Worm (Caenorhabditis elegans) whole organism, mixed stage, embryonic: ENCODE measurements around the gene lim-6.

ENCODE experiments used
- M03D4.4 ChIP-seq: sonication (generic microtip); optimal IDR thresholded peaks from 2 replicates; lab custom pipeline; 2017; ENCODE audit warnings: mild to moderate bottlenecking, missing genetic modification characterization, missing compliant biosample characterization
- ceh-83 ChIP-seq: fragments of 200-800 bp; sonication (Bioruptor generic); optimal IDR thresholded peaks from 2 replicates; lab custom pipeline; 2018; ENCODE audit warnings: mild to moderate bottlenecking, missing genetic modification characterization, missing compliant biosample characterization
- ces-1 ChIP-seq: fragments of 150-350 bp; optimal IDR thresholded peaks from 2 replicates; lab custom pipeline; 2014; ENCODE audit warnings: missing biosample characterization, missing genetic modification reagents, missing genetic modification characterization
- cnd-1 ChIP-seq: fragments of 200-800 bp; sonication (Bioruptor generic); optimal IDR thresholded peaks from 2 replicates; lab custom pipeline; 2018; ENCODE audit warnings: mild to moderate bottlenecking, missing genetic modification characterization, missing compliant biosample characterization
- drap-1 ChIP-seq: fragments of 200-800 bp; sonication (Bioruptor generic); optimal IDR thresholded peaks from 3 replicates; lab custom pipeline; 2018; ENCODE audit warnings: mild to moderate bottlenecking, missing genetic modification characterization, missing compliant biosample characterization
- elt-3 ChIP-seq: fragments of 150-350 bp; optimal IDR thresholded peaks from 2 replicates; lab custom pipeline; 2014; ENCODE audit warnings: missing biosample characterization, missing genetic modification characterization
- ham-2 ChIP-seq: fragments of 200-800 bp; sonication (Bioruptor generic); optimal IDR thresholded peaks from 2 replicates; lab custom pipeline; 2018; ENCODE audit warnings: mild to moderate bottlenecking, missing genetic modification characterization, missing compliant biosample characterization
- hlh-1 ChIP-seq: fragments of 150-350 bp; optimal IDR thresholded peaks from 2 replicates; lab custom pipeline; 2014; ENCODE audit warnings: missing biosample characterization, missing genetic modification reagents, missing genetic modification characterization
- lin-13 ChIP-seq: fragments of 150-350 bp; optimal IDR thresholded peaks from 2 replicates; lab custom pipeline; 2014; ENCODE audit warnings: missing biosample characterization, missing genetic modification characterization
- lin-32 ChIP-seq: fragments of 200-800 bp; sonication (Bioruptor generic); optimal IDR thresholded peaks from 2 replicates; lab custom pipeline; 2018; ENCODE audit warnings: mild to moderate bottlenecking, missing genetic modification characterization, missing compliant biosample characterization
- lsy-2 ChIP-seq: fragments of 150-350 bp; optimal IDR thresholded peaks from 2 replicates; lab custom pipeline; 2014; ENCODE audit warnings: missing biosample characterization, missing genetic modification characterization
- mep-1 ChIP-seq: fragments of 150-350 bp; optimal IDR thresholded peaks from 2 replicates; lab custom pipeline; 2017; ENCODE audit warnings: missing biosample characterization, missing genetic modification reagents, missing genetic modification characterization, inconsistent platforms
- mls-2 ChIP-seq: sonication (generic microtip); optimal IDR thresholded peaks from 2 replicates; lab custom pipeline; 2016; ENCODE audit warnings: mild to moderate bottlenecking, missing genetic modification characterization, moderate library complexity, missing compliant biosample characterization
- nhr-12 ChIP-seq: fragments of 150-350 bp; optimal IDR thresholded peaks from 2 replicates; lab custom pipeline; 2014; ENCODE audit warnings: missing biosample characterization, missing genetic modification characterization
- nhr-2 ChIP-seq: fragments of 150-350 bp; optimal IDR thresholded peaks from 2 replicates; lab custom pipeline; 2014; ENCODE audit warnings: missing biosample characterization, missing genetic modification characterization
- nhr-237 ChIP-seq: fragments of 150-350 bp; optimal IDR thresholded peaks from 2 replicates; lab custom pipeline; 2014; ENCODE audit warnings: missing biosample characterization, missing genetic modification characterization
- nhr-76 ChIP-seq: sonication (generic microtip); optimal IDR thresholded peaks from 2 replicates; lab custom pipeline; 2017; ENCODE audit warnings: missing biosample characterization, missing genetic modification characterization
- pha-4 ChIP-seq: fragments of 150-350 bp; optimal IDR thresholded peaks from 2 replicates; lab custom pipeline; 2018; ENCODE audit warnings: missing biosample characterization, missing genetic modification reagents, missing genetic modification characterization
- sem-2 ChIP-seq: fragments of 200-800 bp; sonication (Bioruptor generic); optimal IDR thresholded peaks from 2 replicates; lab custom pipeline; 2018; ENCODE audit warnings: mild to moderate bottlenecking, missing genetic modification characterization, missing compliant biosample characterization
- snpc-4 ChIP-seq: fragments of 150-350 bp; optimal IDR thresholded peaks from 2 replicates; lab custom pipeline; 2014; ENCODE audit warnings: missing biosample characterization, missing genetic modification characterization
- sptf-1 ChIP-seq: sonication (generic microtip); optimal IDR thresholded peaks from 2 replicates; lab custom pipeline; 2017; ENCODE audit warnings: mild to moderate bottlenecking, missing genetic modification characterization, moderate library complexity, missing compliant biosample characterization
- tbx-8 ChIP-seq: fragments of 200-800 bp; sonication (Bioruptor generic); optimal IDR thresholded peaks from 2 replicates; lab custom pipeline; 2018; ENCODE audit warnings: mild to moderate bottlenecking, missing genetic modification characterization, moderate library complexity, missing compliant biosample characterization
- unc-120 ChIP-seq: sonication (generic microtip); optimal IDR thresholded peaks from 2 replicates; lab custom pipeline; 2017; ENCODE audit warnings: missing genetic modification characterization, missing compliant biosample characterization; ENCODE audit not compliant: poor library complexity, severe bottlenecking
- unc-62 ChIP-seq: fragments of 150-350 bp; optimal IDR thresholded peaks from 2 replicates; lab custom pipeline; 2014; ENCODE audit warnings: missing biosample characterization, missing genetic modification reagents, missing genetic modification characterization

Gene lim-6

DNA sequence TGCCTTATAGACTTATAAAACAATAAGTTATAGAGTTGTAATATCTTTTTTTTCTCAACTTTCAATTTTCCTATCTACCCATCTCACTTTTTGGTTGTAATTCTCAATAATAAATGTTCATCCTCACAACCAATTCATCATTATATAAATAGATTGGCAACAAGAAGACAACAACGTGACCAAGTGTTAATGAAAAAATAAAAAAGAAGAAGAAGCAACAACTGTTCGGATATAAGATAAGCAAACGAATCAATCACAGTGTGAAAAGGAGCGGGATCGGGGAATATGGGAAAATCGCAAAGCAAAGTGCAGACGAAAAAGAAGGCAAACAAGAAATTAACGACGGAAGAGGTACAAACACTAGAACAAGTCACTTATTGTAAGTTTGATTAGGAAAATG lies 18.3 kb upstream of the lim-6 start, which contains the start of gene ncs-3:
ncs-3 (plus strand) TSS at position 153 of the 400 bp plus-strand sequence.
- TF ChIP-seq snpc-4 (no peak), hlh-1 (tag; lab: Kevin White, UChicago) (peak; percentile 36), unc-120 (tag; lab: Kevin White, UChicago) (peak; percentile 62), unc-62 (peak; percentile 71)

DNA sequence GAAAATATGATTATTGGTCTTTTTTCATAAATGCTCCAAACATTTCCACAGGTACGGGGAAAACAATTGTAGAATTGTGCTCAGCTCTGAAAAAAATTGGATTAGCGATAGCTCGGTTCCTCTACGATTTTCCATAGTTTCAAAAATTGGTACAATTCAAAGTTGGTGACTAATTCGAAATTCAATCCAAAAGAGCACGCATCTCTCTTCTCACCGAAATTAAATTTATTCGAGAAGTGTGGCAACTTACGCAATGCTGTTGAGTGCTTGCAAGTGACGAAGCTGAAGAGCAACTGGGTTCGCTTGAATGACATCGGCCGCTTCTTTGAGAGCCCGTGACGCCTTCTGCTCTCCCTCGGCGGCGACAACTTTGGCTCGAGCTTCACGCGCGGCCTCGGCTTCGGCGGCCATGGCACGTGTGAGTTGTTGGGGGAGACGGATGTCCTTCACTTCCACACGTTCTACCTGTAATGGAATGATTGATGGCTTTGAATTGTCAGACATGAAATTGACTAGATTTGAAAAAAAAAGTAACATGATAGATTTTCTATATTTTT lies 14.4 kb upstream of the lim-6 start:
- TF ChIP-seq ceh-83 (no peak), ces-1 (GFP tag; lab: Kevin White, UChicago) (peak; percentile 95)

DNA sequence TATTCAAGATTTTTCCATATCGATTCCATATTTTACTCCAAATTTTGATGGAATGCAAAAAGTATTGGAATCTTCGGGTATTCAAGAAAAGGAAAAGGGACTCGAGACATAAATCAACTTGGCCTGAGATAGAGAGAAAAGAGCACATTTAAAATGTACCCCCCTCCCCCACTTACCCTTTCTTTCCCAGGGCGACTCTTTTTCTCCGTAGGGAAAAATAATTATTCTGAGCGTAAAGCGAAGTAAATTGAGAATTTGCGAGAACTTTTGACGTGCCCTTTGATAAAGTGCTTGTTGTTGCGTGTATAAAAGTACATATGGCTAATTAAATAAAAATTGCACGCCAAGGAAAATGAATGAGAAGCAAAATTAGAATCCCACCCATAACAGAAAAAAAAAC lies 11.5 kb upstream of the lim-6 start:
- TF ChIP-seq ces-1 (GFP tag; lab: Kevin White, UChicago), result peak; percentile 64
- no peak for TF ChIP-seq cnd-1 (tag; lab: Kevin White, UChicago)
- no peak for TF ChIP-seq lin-13
- TF ChIP-seq, all 35 proteins: peak for 1

DNA sequence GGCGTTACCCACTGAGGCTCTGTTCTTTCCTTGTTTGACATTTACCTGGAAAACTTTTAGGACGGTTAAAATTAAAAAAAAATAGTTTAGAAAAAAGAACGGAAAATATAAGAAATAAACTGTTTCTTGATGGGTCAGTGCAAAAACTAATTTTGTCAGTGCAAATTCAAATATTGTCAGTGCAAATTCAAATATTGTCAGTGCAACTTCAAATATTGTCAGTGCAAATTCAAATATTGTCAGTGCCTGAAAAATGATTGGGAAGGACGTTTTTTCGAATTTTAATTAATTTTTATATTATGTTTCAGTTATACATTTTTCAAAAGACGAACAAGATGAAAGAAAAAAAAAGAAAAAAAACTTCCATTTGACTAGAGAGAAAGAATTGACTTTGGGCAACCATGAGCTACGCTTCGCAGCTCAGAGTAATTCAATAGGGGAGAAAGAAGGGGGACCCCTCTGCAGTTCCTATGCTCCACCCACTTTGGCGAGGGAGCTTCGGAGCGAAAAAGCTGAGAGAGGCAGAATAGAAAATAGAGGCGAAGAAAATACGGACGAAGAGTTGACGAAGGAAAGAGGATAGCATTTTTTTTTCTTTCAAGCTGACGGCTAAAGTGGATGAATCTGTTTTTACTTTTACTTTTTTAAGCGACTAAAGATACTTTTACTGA lies 9.7 kb upstream of the lim-6 start, which contains the start of gene unc-1:
unc-1 (minus strand) TSS at position 51 of the 671 bp plus-strand sequence.
- TF ChIP-seq nhr-237 (tag; lab: Kevin White, UChicago), result no peak
- TF ChIP-seq ces-1 (GFP tag; lab: Kevin White, UChicago), result peak; percentile 95
- peak; percentile 7 for TF ChIP-seq mep-1
- TF ChIP-seq mls-2 (tag; lab: Kevin White, UChicago), result no peak
- no peak for TF ChIP-seq lin-13
- no peak for TF ChIP-seq lin-32 (GFP tag; lab: Kevin White, UChicago)
- peak; percentile 11 for TF ChIP-seq unc-120 (tag; lab: Kevin White, UChicago)
- no peak for TF ChIP-seq elt-3 (tag; lab: Kevin White, UChicago)

DNA sequence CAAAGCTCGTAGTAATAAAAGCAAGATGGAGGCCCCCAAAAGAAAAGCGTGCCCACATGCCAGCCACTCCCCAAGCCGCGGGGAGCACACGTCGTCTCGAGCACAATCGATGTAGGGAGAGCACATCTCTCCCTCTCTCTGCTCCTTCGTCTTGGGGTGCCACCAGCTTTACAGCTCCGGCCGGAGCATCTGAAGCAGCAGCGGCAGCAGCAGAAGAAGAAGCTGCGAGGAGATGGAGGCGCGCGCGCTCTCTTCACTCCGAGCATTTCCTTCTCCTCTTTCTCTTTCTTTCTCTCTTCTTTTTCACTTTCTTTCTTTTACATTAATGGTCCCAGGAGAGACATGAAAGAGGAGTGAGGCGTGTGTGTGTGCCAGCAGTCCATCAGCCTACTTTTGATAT lies 8.2 kb upstream of the lim-6 start:
- TF ChIP-seq unc-120 (tag; lab: Kevin White, UChicago) (peak; percentile 70), sptf-1 (tag; lab: Kevin White, UChicago) (peak; percentile 54), unc-62 (peak; percentile 34), hlh-1 (tag; lab: Kevin White, UChicago) (peak; percentile 36), snpc-4 (no peak), lsy-2 (tag; lab: Kevin White, UChicago) (peak; percentile 0), pha-4 (no peak), drap-1 (GFP tag; lab: Kevin White, UChicago) (peak; percentile 31), ces-1 (GFP tag; lab: Kevin White, UChicago) (peak; percentile 62), mls-2 (tag; lab: Kevin White, UChicago) (peak; percentile 23)

DNA sequence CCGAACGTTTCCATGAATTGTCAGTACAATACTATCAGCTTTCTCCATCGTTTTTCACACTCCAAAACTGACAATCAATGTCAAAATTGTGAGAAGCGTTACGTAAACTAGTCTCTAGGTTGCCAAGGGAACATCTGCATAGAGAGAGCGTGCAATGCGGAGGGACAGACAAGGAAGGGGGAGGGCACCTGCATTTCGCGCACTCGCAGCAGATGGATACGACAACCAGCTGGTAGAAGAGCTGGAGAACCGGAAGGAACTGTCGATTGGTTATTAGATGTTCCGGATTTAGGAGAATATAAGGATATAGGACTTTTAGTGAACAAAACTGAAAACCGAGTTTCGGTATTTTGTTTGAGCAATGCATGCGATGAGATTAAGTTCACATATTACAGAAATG lies 3.3 kb upstream of the lim-6 start, which contains the start of gene mksr-1:
mksr-1 (minus strand) TSS at position 144 of the 400 bp plus-strand sequence.
- TF ChIP-seq cnd-1 (tag; lab: Kevin White, UChicago) (peak; percentile 13), sptf-1 (tag; lab: Kevin White, UChicago) (no peak), lin-32 (GFP tag; lab: Kevin White, UChicago) (peak; percentile 76)

DNA sequence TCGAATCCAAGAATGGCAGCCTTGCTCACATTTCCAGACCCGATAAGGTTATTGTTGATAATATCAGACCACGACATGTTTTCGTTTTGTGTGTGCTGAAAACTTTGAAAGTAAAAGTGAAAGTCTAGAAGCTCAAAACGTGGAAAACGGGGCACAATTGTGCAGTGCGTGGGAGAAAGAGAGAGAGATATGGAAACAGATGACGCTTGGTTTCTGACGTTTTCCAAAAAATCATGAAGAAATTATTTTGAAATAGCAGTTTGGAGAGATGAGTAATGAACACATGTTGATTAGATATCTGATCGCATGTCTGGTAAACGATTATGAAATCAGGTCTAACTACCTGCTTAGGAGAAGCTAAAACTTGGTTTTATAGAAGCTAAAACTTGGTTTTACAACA lies 8.3 kb downstream of the lim-6 start, which contains the start of gene pfn-3:
pfn-3 (minus strand) TSS at position 101 of the 400 bp plus-strand sequence.
- no peak for TF ChIP-seq ham-2 (GFP tag; lab: Kevin White, UChicago)
- peak; percentile 45 for TF ChIP-seq unc-120 (tag; lab: Kevin White, UChicago)
- peak; percentile 14 for TF ChIP-seq unc-62
- peak; percentile 33 for TF ChIP-seq hlh-1 (tag; lab: Kevin White, UChicago)
- TF ChIP-seq, all 35 proteins: peak for 3

DNA sequence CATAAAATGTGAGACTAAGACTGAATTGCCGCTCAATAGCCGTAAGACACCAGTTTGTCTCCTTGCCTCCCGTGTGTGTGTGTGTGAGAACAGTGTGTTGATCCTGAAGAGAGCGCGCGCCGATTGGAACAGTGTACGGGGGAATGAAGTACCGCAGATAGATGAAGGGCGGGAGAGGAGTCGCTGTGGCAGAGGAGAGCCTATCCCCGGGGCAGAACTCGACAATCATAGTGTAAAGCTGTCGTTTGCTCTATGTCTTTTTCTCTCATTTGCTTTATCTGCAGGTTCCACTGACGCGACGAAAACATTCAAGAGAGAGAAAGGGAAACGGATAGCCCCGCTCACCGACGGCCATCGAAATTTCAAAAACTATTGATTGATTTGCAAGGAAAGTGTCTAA lies 9.7 kb downstream of the lim-6 start:
- TF ChIP-seq nhr-2 (tag; lab: Kevin White, UChicago) (no peak), nhr-76 (tag; lab: Kevin White, UChicago) (no peak), nhr-12 (tag; lab: Kevin White, UChicago) (no peak), tbx-8 (no peak), unc-62 (peak; percentile 64), unc-120 (tag; lab: Kevin White, UChicago) (peak; percentile 95), M03D4.4 (peak; percentile 45), mep-1 (peak; percentile 24), hlh-1 (tag; lab: Kevin White, UChicago) (peak; percentile 37), sem-2 (GFP tag; lab: Kevin White, UChicago) (no peak), mls-2 (tag; lab: Kevin White, UChicago) (no peak), drap-1 (GFP tag; lab: Kevin White, UChicago) (peak; percentile 30), ces-1 (GFP tag; lab: Kevin White, UChicago) (no peak), elt-3 (tag; lab: Kevin White, UChicago) (no peak), cnd-1 (tag; lab: Kevin White, UChicago) (no peak)
